Fruit fly (Drosophila melanogaster) whole organism, embryonic: ENCODE data around the gene tub.

Source experiments
- Blimp-1 ChIP-seq: fragments of 200-800 bp; sonication (Bioruptor generic); optimal IDR thresholded peaks from 3 replicates; lab custom pipeline; 2018; ENCODE audit warnings: missing biosample characterization, missing genetic modification characterization, mild to moderate bottlenecking, moderate library complexity, missing genetic modification reagents
- CG11093 ChIP-seq: fragments of 200-800 bp; sonication (Bioruptor generic); IDR thresholded peaks from 3 replicates; pipeline ENCODE4 v1.3.6; 2022; ENCODE audit warnings: missing biosample characterization, missing genetic modification characterization
- CG12071 ChIP-seq: fragments of 200-800 bp; sonication (Bioruptor generic); optimal IDR thresholded peaks from 3 replicates; lab custom pipeline; 2018; ENCODE audit warnings: missing biosample characterization, mild to moderate bottlenecking, missing genetic modification characterization
- CG13894 ChIP-seq: fragments of 200-800 bp; sonication (Bioruptor generic); optimal IDR thresholded peaks from 3 replicates; lab custom pipeline; 2018; ENCODE audit warnings: missing biosample characterization, mild to moderate bottlenecking, missing genetic modification characterization, moderate library complexity
- CG14050 ChIP-seq: fragments of 200-800 bp; sonication (Bioruptor generic); IDR thresholded peaks from 3 replicates; pipeline ENCODE4 v1.3.6; 2022; ENCODE audit warnings: missing biosample characterization, missing genetic modification characterization
- CG15601 ChIP-seq: fragments of 200-800 bp; sonication (Bioruptor generic); optimal IDR thresholded peaks from 3 replicates; lab custom pipeline; 2019; ENCODE audit warnings: missing biosample characterization, mild to moderate bottlenecking, missing genetic modification characterization, moderate library complexity
- CG1603 ChIP-seq: fragments of 200-800 bp; sonication (Bioruptor generic); optimal IDR thresholded peaks from 2 replicates; lab custom pipeline; 2019; ENCODE audit warnings: missing biosample characterization, mild to moderate bottlenecking, missing genetic modification characterization, moderate library complexity
- CG17829 ChIP-seq: fragments of 200-800 bp; optimal IDR thresholded peaks from 2 replicates; lab custom pipeline; 2019; ENCODE audit warnings: missing biosample characterization, mild to moderate bottlenecking, missing genetic modification characterization, moderate library complexity
- CG2678 ChIP-seq: fragments of 200-800 bp; sonication (Bioruptor generic); optimal IDR thresholded peaks from 3 replicates; lab custom pipeline; 2019; ENCODE audit warnings: missing biosample characterization, mild to moderate bottlenecking, missing genetic modification characterization, moderate library complexity
- CG2889 ChIP-seq: fragments of 200-800 bp; sonication (Bioruptor generic); IDR thresholded peaks from 3 replicates; pipeline ENCODE4 v1.3.6; 2022; ENCODE audit warnings: missing biosample characterization, missing genetic modification characterization
- CG4328 ChIP-seq: fragments of 200-800 bp; sonication (Bioruptor generic); optimal IDR thresholded peaks from 3 replicates; lab custom pipeline; 2017; ENCODE audit warnings: missing biosample characterization, missing genetic modification reagents, missing genetic modification characterization
- CG5953 ChIP-seq: fragments of 200-800 bp; sonication (Bioruptor generic); IDR thresholded peaks from 2 replicates; pipeline ENCODE4 v1.3.6; 2022; ENCODE audit warnings: missing biosample characterization, missing genetic modification characterization
- CG6654 ChIP-seq: fragments of 200-800 bp; sonication (Bioruptor generic); optimal IDR thresholded peaks from 2 replicates; lab custom pipeline; 2017; ENCODE audit warnings: missing biosample characterization, mild to moderate bottlenecking, missing genetic modification characterization
- CG6791 ChIP-seq: fragments of 200-800 bp; sonication (Bioruptor generic); IDR thresholded peaks from 3 replicates; pipeline ENCODE4 v1.3.6; 2022; ENCODE audit warnings: missing biosample characterization, missing genetic modification characterization; ENCODE audit not compliant: partially characterized antibody
- CG8765 ChIP-seq: fragments of 200-800 bp; sonication (Bioruptor generic); IDR thresholded peaks from 2 replicates; pipeline ENCODE4 v1.3.6; 2022; ENCODE audit warnings: missing biosample characterization, missing genetic modification characterization
- CG9215 ChIP-seq: fragments of 200-800 bp; sonication (Bioruptor generic); IDR thresholded peaks from 2 replicates; pipeline ENCODE4 v1.3.6; 2022; ENCODE audit warnings: missing biosample characterization, missing genetic modification characterization
- CG9932 ChIP-seq: fragments of 200-800 bp; sonication (Bioruptor generic); IDR thresholded peaks from 2 replicates; pipeline ENCODE4 v1.3.6; 2022; ENCODE audit warnings: missing biosample characterization, missing genetic modification characterization
- Dad ChIP-seq: fragments of 200-800 bp; sonication (Bioruptor generic); optimal IDR thresholded peaks from 3 replicates; lab custom pipeline; 2016; ENCODE audit warnings: missing biosample characterization, missing genetic modification characterization
- Dip2 ChIP-seq: fragments of 200-800 bp; sonication (Bioruptor generic); IDR thresholded peaks from 2 replicates; pipeline ENCODE4 v1.3.6; 2022; ENCODE audit warnings: missing biosample characterization, missing genetic modification characterization
- Fer2 ChIP-seq: fragments of 200-800 bp; sonication (Bioruptor generic); optimal IDR thresholded peaks from 2 replicates; lab custom pipeline; 2018; ENCODE audit warnings: missing biosample characterization, mild to moderate bottlenecking, missing genetic modification characterization, moderate library complexity
- Hmx ChIP-seq: fragments of 200-800 bp; sonication (Bioruptor generic); optimal IDR thresholded peaks from 2 replicates; lab custom pipeline; 2016; ENCODE audit warnings: missing biosample characterization, missing genetic modification characterization
- MTF-1 ChIP-seq: fragments of 200-800 bp; sonication (Bioruptor generic); optimal IDR thresholded peaks from 2 replicates; lab custom pipeline; 2018; ENCODE audit warnings: missing biosample characterization, mild to moderate bottlenecking, missing genetic modification characterization, borderline replicate concordance
- Nf-YA ChIP-seq: fragments of 200-800 bp; sonication (Bioruptor generic); IDR thresholded peaks from 2 replicates; pipeline ENCODE4 v1.3.6; 2022; ENCODE audit warnings: missing biosample characterization, missing genetic modification characterization
- Oaz ChIP-seq: fragments of 200-800 bp; sonication (Bioruptor generic); IDR thresholded peaks from 2 replicates; pipeline ENCODE4 v1.3.6; 2022; ENCODE audit warnings: missing biosample characterization, missing genetic modification characterization
- Optix ChIP-seq: fragments of 200-800 bp; sonication (Bioruptor generic); IDR thresholded peaks from 3 replicates; pipeline ENCODE4 v1.3.6; 2022; ENCODE audit warnings: missing biosample characterization, missing genetic modification characterization
- Six4 ChIP-seq: fragments of 200-800 bp; sonication (Bioruptor generic); optimal IDR thresholded peaks from 2 replicates; lab custom pipeline; 2016; ENCODE audit warnings: missing biosample characterization, missing genetic modification characterization
- TFAM ChIP-seq: fragments of 200-800 bp; sonication (Bioruptor generic); optimal IDR thresholded peaks from 2 replicates; lab custom pipeline; 2017; ENCODE audit warnings: missing biosample characterization, missing genetic modification characterization, inconsistent platforms
- Trl ChIP-seq, 3 experiments: fragments of >200 bp in 2 of 3; fragments of 200-800 bp in 1 of 3; sonication (Bioruptor generic) in 1 of 3; optimal IDR thresholded peaks; 2 replicates in 1 of 3; 3 replicates in 2 of 3; lab custom pipeline; 2016 to 2017; ENCODE audit warnings: missing biosample characterization in 1 of 3, missing genetic modification characterization in 1 of 3
- ab ChIP-seq: fragments of 200-800 bp; sonication (Bioruptor generic); optimal IDR thresholded peaks from 2 replicates; lab custom pipeline; 2016; ENCODE audit warnings: missing biosample characterization, missing genetic modification characterization
- abd-A ChIP-seq: fragments of 200-800 bp; sonication (Bioruptor generic); optimal IDR thresholded peaks from 3 replicates; lab custom pipeline; 2019; ENCODE audit warnings: missing biosample characterization, mild to moderate bottlenecking, missing genetic modification characterization, moderate library complexity
- ac ChIP-seq: fragments of 200-800 bp; sonication (Bioruptor generic); optimal IDR thresholded peaks from 3 replicates; lab custom pipeline; 2017; ENCODE audit warnings: missing biosample characterization, mild to moderate bottlenecking, missing genetic modification characterization
- ato ChIP-seq: fragments of 200-800 bp; sonication (Bioruptor generic); IDR thresholded peaks from 2 replicates; pipeline ENCODE4 v1.3.6; 2022; ENCODE audit warnings: missing biosample characterization, missing genetic modification characterization; ENCODE audit not compliant: partially characterized antibody
- bowl ChIP-seq: fragments of 200-800 bp; sonication (Bioruptor generic); IDR thresholded peaks from 2 replicates; pipeline ENCODE4 v1.3.6; 2022; ENCODE audit warnings: missing biosample characterization, missing genetic modification characterization
- caup ChIP-seq: fragments of 200-800 bp; sonication (Bioruptor generic); optimal IDR thresholded peaks from 3 replicates; lab custom pipeline; 2017; ENCODE audit warnings: missing biosample characterization, mild to moderate bottlenecking, missing genetic modification characterization, moderate library complexity; ENCODE audit not compliant: severe bottlenecking
- chif ChIP-seq, 2 experiments: fragments of 200-800 bp; sonication (Bioruptor generic); optimal IDR thresholded peaks; 3 replicates each; lab custom pipeline; 2016; ENCODE audit warnings: missing biosample characterization in 2 of 2, missing genetic modification characterization in 2 of 2
- exex ChIP-seq: fragments of 200-800 bp; sonication (Bioruptor generic); optimal IDR thresholded peaks from 4 replicates; lab custom pipeline; 2018; ENCODE audit warnings: missing biosample characterization, mild to moderate bottlenecking, missing genetic modification characterization, moderate library complexity
- fru ChIP-seq: fragments of >200 bp; optimal IDR thresholded peaks from 2 replicates; lab custom pipeline; 2017
- hb ChIP-seq: fragments of 200-800 bp; sonication (Bioruptor generic); IDR thresholded peaks from 3 replicates; pipeline ENCODE4 v1.3.6; 2022; ENCODE audit warnings: missing biosample characterization, missing genetic modification characterization; ENCODE audit not compliant: partially characterized antibody
- inv ChIP-seq: fragments of 200-800 bp; sonication (Bioruptor generic); IDR thresholded peaks from 2 replicates; pipeline ENCODE4 v1.3.6; 2022; ENCODE audit warnings: missing biosample characterization, missing genetic modification characterization; ENCODE audit not compliant: partially characterized antibody
- kah ChIP-seq: fragments of 200-800 bp; sonication (Bioruptor generic); optimal IDR thresholded peaks from 2 replicates; lab custom pipeline; 2018; ENCODE audit warnings: missing biosample characterization, mild to moderate bottlenecking, missing genetic modification characterization
- lola ChIP-seq, 3 experiments: fragments of >200 bp in 2 of 3; fragments of 200-800 bp in 1 of 3; sonication (Bioruptor generic) in 1 of 3; optimal IDR thresholded peaks; 2 replicates each; lab custom pipeline; 2017 to 2019; ENCODE audit warnings: missing biosample characterization in 3 of 3, missing genetic modification characterization in 3 of 3, mild to moderate bottlenecking in 1 of 3, moderate library complexity in 1 of 3
- maf-S ChIP-seq: fragments of 200-800 bp; sonication (Bioruptor generic); optimal IDR thresholded peaks from 2 replicates; lab custom pipeline; 2016; ENCODE audit warnings: missing biosample characterization, missing genetic modification characterization
- mam ChIP-seq: fragments of 200-800 bp; sonication (Bioruptor generic); optimal IDR thresholded peaks from 3 replicates; lab custom pipeline; 2016; ENCODE audit warnings: missing biosample characterization, missing genetic modification characterization
- onecut ChIP-seq: fragments of 200-800 bp; sonication (Bioruptor generic); IDR thresholded peaks from 2 replicates; pipeline ENCODE4 v1.3.6; 2022; ENCODE audit warnings: missing biosample characterization, missing genetic modification characterization
- org-1 ChIP-seq: fragments of 200-800 bp; sonication (Bioruptor generic); optimal IDR thresholded peaks from 2 replicates; lab custom pipeline; 2017; ENCODE audit warnings: missing biosample characterization, missing genetic modification characterization
- pita ChIP-seq: fragments of 200-800 bp; sonication (Bioruptor generic); optimal IDR thresholded peaks from 2 replicates; lab custom pipeline; 2017; ENCODE audit warnings: missing biosample characterization, mild to moderate bottlenecking, missing genetic modification characterization
- ranshi ChIP-seq: fragments of 200-800 bp; sonication (Bioruptor generic); IDR thresholded peaks from 2 replicates; pipeline ENCODE4 v1.3.6; 2022; ENCODE audit warnings: missing biosample characterization, missing genetic modification characterization
- tin ChIP-seq: fragments of 200-800 bp; sonication (Bioruptor generic); optimal IDR thresholded peaks from 3 replicates; lab custom pipeline; 2016; ENCODE audit warnings: missing biosample characterization, missing genetic modification characterization
- tup ChIP-seq: fragments of 200-800 bp; sonication (Bioruptor generic); optimal IDR thresholded peaks from 2 replicates; lab custom pipeline; 2016; ENCODE audit warnings: missing biosample characterization, mild to moderate bottlenecking, missing genetic modification characterization, moderate library complexity

tub gene

dm6 chr3R:4433441-4434077, 46.0 kb downstream of the tub start, which contains the start of the genes eIF3a and CG1074 (continued):
- TF ChIP-seq Oaz (GFP tag; lab: Robert Waterston, UW) (peak; percentile 37; the same call in 1 of the 2 replicates), Optix (peak; percentile 60; the same call in 2 of the 3 replicates), hb (GFP tag; lab: Robert Waterston, UW) (peak; percentile 97), CG2678 (tag; lab: Kevin White, UChicago) (no peak), Fer2 (tag; lab: Kevin White, UChicago) (peak; percentile 33), CG1603 (peak; percentile 91), inv (GFP tag; lab: Robert Waterston, UW) (peak; percentile 96), exex (tag; lab: Kevin White, UChicago) (no peak), tin (peak; percentile 64), Dip2 (GFP tag; lab: Robert Waterston, UW) (no peak), abd-A (tag; lab: Kevin White, UChicago) (no peak), MTF-1 (GFP tag; lab: Kevin White, UChicago) (peak; percentile 55), CG17829 (tag; lab: Kevin White, UChicago) (peak; percentile 77), org-1 (GFP tag; lab: Kevin White, UChicago) (no peak), pita (GFP tag; lab: Kevin White, UChicago) (no peak), ac (GFP tag; lab: Kevin White, UChicago) (peak; percentile 60), Six4 (no peak), ato (peak; percentile 98), mam (GFP tag; lab: Kevin White, UChicago) (peak; percentile 61), Blimp-1 (GFP tag; lab: Kevin White, UChicago) (no peak), tup (peak; percentile 10), chif (GFP tag; optimal IDR thresholded peaks at IDR 0.05; lab: Kevin White, UChicago) (peak in 1 of 2 experiments; percentile 46), ab (GFP tag; lab: Kevin White, UChicago) (no peak), CG2889 (GFP tag; lab: Robert Waterston, UW) (no peak), CG6654 (GFP tag; lab: Kevin White, UChicago) (no peak), Trl (optimal IDR thresholded peaks at IDR 0.05; lab: Kevin White, UChicago) (peak; percentile 76), Trl (GFP tag; optimal IDR thresholded peaks at IDR 0.05; lab: Kevin White, UChicago) (peak; percentile 75), CG11093 (0 out of 3 replicates have a peak, but pooled peaks have one; percentile 8), onecut (GFP tag; lab: Robert Waterston, UW) (peak; percentile 65), CG13894 (peak; percentile 82), bowl (GFP tag; lab: Robert Waterston, UW) (no peak), CG12071 (GFP tag; lab: Kevin White, UChicago) (no peak), CG6791 (peak; percentile 98), kah (GFP tag; lab: Kevin White, UChicago) (peak; percentile 51), CG4328 (GFP tag; lab: Kevin White, UChicago) (peak; percentile 51), CG9932 (peak; percentile 84), ranshi (peak; percentile 64), CG5953 (GFP tag; lab: Robert Waterston, UW) (no peak), CG9215 (GFP tag; lab: Robert Waterston, UW) (no peak), Hmx (GFP tag; lab: Kevin White, UChicago) (no peak), Nf-YA (GFP tag; lab: Robert Waterston, UW) (0 out of 2 replicates have a peak, but pooled peaks have one; percentile 41), CG8765 (no peak), CG14050 (GFP tag; lab: Robert Waterston, UW) (0 out of 3 replicates have a peak, but pooled peaks have one; percentile 34), TFAM (GFP tag; lab: Kevin White, UChicago) (no peak), lola (GFP tag; optimal IDR thresholded peaks at IDR 0.05; lab: Kevin White, UChicago) (peak in 1 of 3 experiments; percentile 2), maf-S (GFP tag; lab: Kevin White, UChicago) (peak; percentile 65), CG15601 (tag; lab: Kevin White, UChicago) (peak; percentile 55), fru (lab: Kevin White, UChicago) (no peak), Dad (GFP tag; lab: Kevin White, UChicago) (peak; percentile 75), caup (GFP tag; lab: Kevin White, UChicago) (peak; percentile 78)
